Worm (Caenorhabditis elegans) whole organism, L4/young adult: ENCODE measurements around the gene srz-82.

ENCODE experiments used
- W03F9.2 ChIP-seq: fragments of 150-350 bp; optimal IDR thresholded peaks from 2 replicates; lab custom pipeline; 2014; ENCODE audit warnings: missing biosample characterization, missing genetic modification characterization
- him-1 ChIP-seq: sonication (generic microtip); optimal IDR thresholded peaks from 2 replicates; lab custom pipeline; 2016; ENCODE audit warnings: missing genotype, missing genetic modification reagents, missing genetic modification characterization, missing compliant biosample characterization

ce11 chrIV:3444614-3445013 lies 38.1 kb upstream of the srz-82 start, which contains the start of gene F58E2.5:
- TF ChIP-seq W03F9.2 (tag; lab: Kevin White, UChicago) (no peak), him-1 (tag; lab: Kevin White, UChicago) (no peak)
